Fruit fly (Drosophila melanogaster): ENCODE results near the gene Hsc70-4.

Hsc70-4 gene

DNA sequence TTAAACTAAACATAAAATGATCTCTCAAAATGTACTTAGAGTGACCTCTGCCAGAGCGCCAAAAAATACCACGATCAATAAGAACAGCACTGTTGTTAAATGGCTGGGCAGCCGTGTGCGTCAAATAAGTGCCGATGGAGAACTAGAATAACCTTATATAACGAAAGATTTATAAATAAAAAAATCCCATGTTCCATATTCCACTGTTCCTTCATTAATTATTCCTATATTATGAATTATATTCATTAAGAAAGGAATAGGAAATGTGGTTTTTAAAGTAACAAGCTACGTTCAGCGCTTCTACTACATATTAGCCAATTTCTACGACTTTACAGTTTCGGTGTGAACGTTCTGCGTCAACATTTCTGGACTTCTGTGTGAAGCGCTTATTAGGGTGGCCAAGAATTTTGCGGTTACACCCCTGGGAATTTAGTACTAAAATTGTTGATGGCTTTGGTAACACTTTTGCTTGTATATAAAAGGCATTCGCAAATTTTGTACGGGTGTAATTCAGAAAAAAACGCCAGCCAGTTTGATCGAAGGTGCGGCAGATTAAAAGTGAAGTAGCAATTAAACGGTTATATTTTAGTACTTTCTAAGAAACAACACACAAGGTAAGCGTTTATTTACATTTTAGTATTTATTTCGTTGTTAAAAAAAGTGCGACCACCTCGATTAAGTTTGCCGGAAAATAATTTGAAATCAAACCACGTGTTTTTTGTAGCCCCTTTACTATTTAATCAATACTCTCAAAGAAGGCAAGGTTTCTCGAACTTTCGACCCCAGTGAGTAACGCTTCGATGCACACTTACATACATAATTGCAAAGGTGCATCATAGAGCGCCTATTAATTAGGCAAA is at the start of gene Hsc70-4, which contains the start of gene tefu (continued):
- TF ChIP-seq CG31388 (GFP tag; optimal IDR thresholded peaks at IDR 0.05) (no peak), CG2202 (tag; optimal IDR thresholded peaks at IDR 0.05) (peak; percentile 40), dmrt11E (tag; optimal IDR thresholded peaks at IDR 0.05) (peak; percentile 73), Adf1 (GFP tag; IDR thresholded peaks at IDR 0.05) (no peak; the same call in 1 of the 2 replicates), CG2678 (tag; optimal IDR thresholded peaks at IDR 0.05) (no peak), CG43689 (GFP tag; IDR thresholded peaks at IDR 0.05) (no peak), CG9876 (GFP tag; optimal IDR thresholded peaks at IDR 0.05) (peak; percentile 64), CG5953 (GFP tag; IDR thresholded peaks at IDR 0.05) (0 out of 2 replicates have a peak, but pooled peaks have one; percentile 34), onecut (GFP tag; IDR thresholded peaks at IDR 0.05) (peak; percentile 85), CG6654 (GFP tag; optimal IDR thresholded peaks at IDR 0.05) (peak; percentile 56), CG15269 (tag; optimal IDR thresholded peaks at IDR 0.05) (peak; percentile 0), HmgZ (tag; optimal IDR thresholded peaks at IDR 0.05) (peak; percentile 64), Hmr (GFP tag; optimal IDR thresholded peaks at IDR 0.05) (peak; percentile 14), CG30403 (GFP tag; optimal IDR thresholded peaks at IDR 0.05) (peak; percentile 88), tin (GFP tag; optimal IDR thresholded peaks at IDR 0.05) (peak; percentile 78), ato (GFP tag; IDR thresholded peaks at IDR 0.05; ENCODE audit: partially characterized antibody) (0 out of 2 replicates have a peak, but pooled peaks have one; percentile 17), nerfin-1 (tag; optimal IDR thresholded peaks at IDR 0.05) (peak; percentile 58), Eip74EF (GFP tag; optimal IDR thresholded peaks at IDR 0.05) (peak in 1 of 2 experiments; percentile 82), CG3726 (GFP tag; IDR thresholded peaks at IDR 0.05) (peak; percentile 75; the same call in 2 of the 3 replicates), CG2129 (GFP tag; IDR thresholded peaks at IDR 0.05; ENCODE audit: partially characterized antibody) (no peak), CG7786 (GFP tag; optimal IDR thresholded peaks at IDR 0.05) (peak; percentile 60), CG2712 (tag; optimal IDR thresholded peaks at IDR 0.05) (no peak), z (GFP tag; IDR thresholded peaks at IDR 0.05) (no peak; the same call in 2 of the 3 replicates), E2f1 (GFP tag; IDR thresholded peaks at IDR 0.05) (peak; percentile 70), grau (tag; optimal IDR thresholded peaks at IDR 0.05) (peak; percentile 80), cas (GFP tag; IDR thresholded peaks at IDR 0.05) (no peak; the same call in 1 of the 2 replicates), Atf3 (GFP tag; optimal IDR thresholded peaks at IDR 0.05) (peak; percentile 71), CG1024 (GFP tag; IDR thresholded peaks at IDR 0.05) (peak; percentile 83), peb (GFP tag; IDR thresholded peaks at IDR 0.05) (peak; percentile 49; the same call in 1 of the 2 replicates), mam (GFP tag; optimal IDR thresholded peaks at IDR 0.05) (peak; percentile 88), Six4 (GFP tag; optimal IDR thresholded peaks at IDR 0.05) (peak; percentile 44), insv (GFP tag; optimal IDR thresholded peaks at IDR 0.05) (peak in 1 of 2 experiments; percentile 30), sima (GFP tag; optimal IDR thresholded peaks at IDR 0.05) (peak; percentile 12), CrebB (tag; optimal IDR thresholded peaks at IDR 0.05) (peak; percentile 23), CG30431 (GFP tag; optimal IDR thresholded peaks at IDR 0.05) (peak; percentile 80), Gug (GFP tag; IDR thresholded peaks at IDR 0.05) (peak; percentile 92), Neu2 (GFP tag; optimal IDR thresholded peaks at IDR 0.05; ENCODE audit: borderline replicate concordance) (no peak), BtbVII (GFP tag; optimal IDR thresholded peaks at IDR 0.05) (peak; percentile 11), cg (GFP tag; optimal IDR thresholded peaks at IDR 0.05) (no peak), Poxn (GFP tag; IDR thresholded peaks at IDR 0.05) (no peak; the same call in 1 of the 2 replicates), Oli (tag; optimal IDR thresholded peaks at IDR 0.05) (peak; percentile 69), Hr51 (GFP tag; optimal IDR thresholded peaks at IDR 0.05) (peak in 1 of 2 experiments; percentile 70), Camta (GFP tag; optimal IDR thresholded peaks at IDR 0.05) (peak; percentile 61), B-H2 (GFP tag; optimal IDR thresholded peaks at IDR 0.05) (peak; percentile 64), CG13775 (GFP tag; optimal IDR thresholded peaks at IDR 0.05) (peak; percentile 81), CG10321 (GFP tag; IDR thresholded peaks at IDR 0.05) (0 out of 2 replicates have a peak, but pooled peaks have one; percentile 49), jing (GFP tag; optimal IDR thresholded peaks at IDR 0.05) (peak; percentile 45), CG8478 (optimal IDR thresholded peaks at IDR 0.05) (no peak)
